Fruit fly (Drosophila melanogaster) whole organism, prepupa: Measurements from ENCODE around the gene CG43402.

Experiments
- Blimp-1 ChIP-seq: fragments of 200-800 bp; sonication (Bioruptor generic); optimal IDR thresholded peaks from 3 replicates; lab custom pipeline; 2017; ENCODE audit warnings: missing biosample characterization, missing genetic modification characterization, mild to moderate bottlenecking, moderate library complexity, missing genetic modification reagents
- CG10631 ChIP-seq: fragments of 200-800 bp; sonication (Bioruptor generic); optimal IDR thresholded peaks from 2 replicates; lab custom pipeline; 2016; ENCODE audit warnings: missing biosample characterization, missing genetic modification characterization
- CG34406 ChIP-seq: fragments of 200-800 bp; sonication (Bioruptor generic); optimal IDR thresholded peaks from 3 replicates; lab custom pipeline; 2016; ENCODE audit warnings: missing biosample characterization, missing genetic modification characterization
- Met ChIP-seq: fragments of 200-800 bp; sonication (Bioruptor generic); optimal IDR thresholded peaks from 3 replicates; lab custom pipeline; 2016; ENCODE audit warnings: missing biosample characterization, missing genetic modification characterization
- spab ChIP-seq: fragments of 200-800 bp; sonication (Bioruptor generic); optimal IDR thresholded peaks from 2 replicates; lab custom pipeline; 2017; ENCODE audit warnings: missing biosample characterization, mild to moderate bottlenecking, missing genetic modification characterization, missing genetic modification reagents
- vri ChIP-seq: fragments of 200-800 bp; sonication (Bioruptor generic); optimal IDR thresholded peaks from 3 replicates; lab custom pipeline; 2016; ENCODE audit warnings: missing biosample characterization, mild to moderate bottlenecking, missing genetic modification characterization

dm6 chr2L:1414019-1414418, 28.4 kb upstream of the CG43402 start:
- no peak for TF ChIP-seq spab (GFP tag; lab: Kevin White, UChicago)
- no peak for TF ChIP-seq Blimp-1 (GFP tag; lab: Kevin White, UChicago)
- TF ChIP-seq CG10631 (GFP tag; lab: Kevin White, UChicago) = no peak
- no peak for TF ChIP-seq Met (GFP tag; lab: Kevin White, UChicago)
- TF ChIP-seq vri (GFP tag; lab: Kevin White, UChicago) = no peak
- no peak for TF ChIP-seq CG34406
